Worm (Caenorhabditis elegans) whole organism, late embryonic: ENCODE results near the gene npp-10.

ENCODE experiments used
- C08G9.2 ChIP-seq: sonication (generic microtip); optimal IDR thresholded peaks from 2 replicates; lab custom pipeline; 2016; ENCODE audit warnings: mild to moderate bottlenecking, missing genetic modification characterization, moderate library complexity, missing compliant biosample characterization
- F13H6.1 ChIP-seq: sonication (generic microtip); optimal IDR thresholded peaks from 2 replicates; lab custom pipeline; 2016; ENCODE audit warnings: missing genetic modification characterization, missing compliant biosample characterization
- T23F11.4 ChIP-seq: fragments of 200-800 bp; sonication (Bioruptor generic); optimal IDR thresholded peaks from 2 replicates; lab custom pipeline; 2018; ENCODE audit warnings: mild to moderate bottlenecking, missing genetic modification characterization, missing compliant biosample characterization
- Y22D7AL.16 ChIP-seq: sonication (generic microtip); optimal IDR thresholded peaks from 2 replicates; lab custom pipeline; 2016; ENCODE audit warnings: missing genetic modification characterization, missing compliant biosample characterization
- ahr-1 ChIP-seq: sonication (generic microtip); optimal IDR thresholded peaks from 2 replicates; lab custom pipeline; 2016; ENCODE audit warnings: missing genetic modification characterization, missing compliant biosample characterization
- ceh-14 ChIP-seq: sonication (generic microtip); optimal IDR thresholded peaks from 2 replicates; lab custom pipeline; 2016; ENCODE audit warnings: missing genotype, missing genetic modification characterization, missing compliant biosample characterization
- ceh-18 ChIP-seq: sonication (generic microtip); optimal IDR thresholded peaks from 2 replicates; lab custom pipeline; 2016; ENCODE audit warnings: missing genetic modification characterization, missing compliant biosample characterization
- ceh-19 ChIP-seq: fragments of 200-800 bp; sonication (Bioruptor generic); optimal IDR thresholded peaks from 2 replicates; lab custom pipeline; 2018; ENCODE audit warnings: mild to moderate bottlenecking, missing genetic modification characterization, missing compliant biosample characterization
- ceh-2 ChIP-seq: sonication (generic microtip); optimal IDR thresholded peaks from 2 replicates; lab custom pipeline; 2016; ENCODE audit warnings: missing genotype, missing genetic modification characterization, missing compliant biosample characterization
- ceh-22 ChIP-seq: sonication (generic microtip); optimal IDR thresholded peaks from 2 replicates; lab custom pipeline; 2017; ENCODE audit warnings: missing biosample characterization, missing genetic modification characterization
- ceh-31 ChIP-seq: sonication (generic microtip); optimal IDR thresholded peaks from 2 replicates; lab custom pipeline; 2016; ENCODE audit warnings: missing genetic modification characterization, missing compliant biosample characterization
- ceh-34 ChIP-seq: sonication (generic microtip); optimal IDR thresholded peaks from 2 replicates; lab custom pipeline; 2016; ENCODE audit warnings: mild to moderate bottlenecking, missing genetic modification characterization, missing compliant biosample characterization
- ceh-45 ChIP-seq: fragments of 200-800 bp; sonication (Bioruptor generic); IDR thresholded peaks from 2 replicates; pipeline ENCODE4 v1.3.6; 2022; ENCODE audit warnings: missing genetic modification reagents, missing genetic modification characterization, missing compliant biosample characterization
- ceh-48 ChIP-seq: sonication (generic microtip); optimal IDR thresholded peaks from 2 replicates; lab custom pipeline; 2016; ENCODE audit warnings: missing genetic modification characterization, inconsistent platforms, missing compliant biosample characterization
- ceh-6 ChIP-seq: fragments of 200-800 bp; sonication (Bioruptor generic); optimal IDR thresholded peaks from 2 replicates; lab custom pipeline; 2018; ENCODE audit warnings: mild to moderate bottlenecking, missing genetic modification characterization, missing compliant biosample characterization
- che-1 ChIP-seq: sonication (generic microtip); optimal IDR thresholded peaks from 2 replicates; lab custom pipeline; 2016; ENCODE audit warnings: mild to moderate bottlenecking, missing genetic modification characterization, missing compliant biosample characterization
- elt-2 ChIP-seq: sonication (generic microtip); optimal IDR thresholded peaks from 2 replicates; lab custom pipeline; 2016; ENCODE audit warnings: missing genetic modification reagents, missing genetic modification characterization, missing compliant biosample characterization
- ets-4 ChIP-seq: sonication (generic microtip); optimal IDR thresholded peaks from 2 replicates; lab custom pipeline; 2016; ENCODE audit warnings: missing genetic modification characterization, missing compliant biosample characterization
- fax-1 ChIP-seq: sonication (generic microtip); optimal IDR thresholded peaks from 2 replicates; lab custom pipeline; 2016; ENCODE audit warnings: missing genotype, missing genetic modification characterization, missing compliant biosample characterization
- fkh-6 ChIP-seq: sonication (generic microtip); optimal IDR thresholded peaks from 2 replicates; lab custom pipeline; 2016; ENCODE audit warnings: missing genetic modification characterization, missing compliant biosample characterization
- hlh-13 ChIP-seq: fragments of 200-800 bp; sonication (Bioruptor generic); optimal IDR thresholded peaks from 2 replicates; lab custom pipeline; 2018; ENCODE audit warnings: mild to moderate bottlenecking, missing genetic modification characterization, missing compliant biosample characterization
- hlh-6 ChIP-seq: sonication (generic microtip); optimal IDR thresholded peaks from 2 replicates; lab custom pipeline; 2016; ENCODE audit warnings: missing genotype, missing genetic modification characterization, missing compliant biosample characterization
- hlh-8 ChIP-seq: sonication (generic microtip); optimal IDR thresholded peaks from 2 replicates; lab custom pipeline; 2016; ENCODE audit warnings: missing genotype, missing genetic modification characterization, missing compliant biosample characterization
- lim-6 ChIP-seq: sonication (generic microtip); optimal IDR thresholded peaks from 2 replicates; lab custom pipeline; 2016; ENCODE audit warnings: missing genetic modification characterization, missing compliant biosample characterization
- mec-3 ChIP-seq: sonication (generic microtip); optimal IDR thresholded peaks from 2 replicates; lab custom pipeline; 2016; ENCODE audit warnings: borderline replicate concordance, missing genetic modification characterization, missing compliant biosample characterization
- npax-4 ChIP-seq: sonication (generic microtip); optimal IDR thresholded peaks from 2 replicates; lab custom pipeline; 2016; ENCODE audit warnings: missing genetic modification characterization, missing compliant biosample characterization
- pax-1 ChIP-seq: fragments of 150-350 bp; optimal IDR thresholded peaks from 2 replicates; lab custom pipeline; 2014; ENCODE audit warnings: missing biosample characterization, missing genetic modification characterization
- pha-4 ChIP-seq: fragments of 150-350 bp; optimal IDR thresholded peaks from 2 replicates; lab custom pipeline; 2018; ENCODE audit warnings: missing biosample characterization, missing genetic modification reagents, missing genetic modification characterization
- ref-2 ChIP-seq: sonication (generic microtip); optimal IDR thresholded peaks from 2 replicates; lab custom pipeline; 2016; ENCODE audit warnings: missing genetic modification characterization, missing compliant biosample characterization
- rnt-1 ChIP-seq: sonication (generic microtip); optimal IDR thresholded peaks from 2 replicates; lab custom pipeline; 2016; ENCODE audit warnings: missing genetic modification characterization, missing compliant biosample characterization
- sdc-2 ChIP-seq: sonication (generic microtip); optimal IDR thresholded peaks from 2 replicates; lab custom pipeline; 2016; ENCODE audit warnings: missing genotype, missing genetic modification characterization, missing compliant biosample characterization
- sox-2 ChIP-seq: fragments of 200-800 bp; sonication (Bioruptor generic); IDR thresholded peaks from 2 replicates; pipeline ENCODE4 v1.3.6; 2022; ENCODE audit warnings: missing genetic modification reagents, missing genetic modification characterization, missing compliant biosample characterization
- tbx-2 ChIP-seq: sonication (generic microtip); optimal IDR thresholded peaks from 2 replicates; lab custom pipeline; 2016; ENCODE audit warnings: missing genetic modification characterization, missing compliant biosample characterization
- tbx-7 ChIP-seq: sonication (generic microtip); optimal IDR thresholded peaks from 2 replicates; lab custom pipeline; 2016; ENCODE audit warnings: missing genotype, missing genetic modification characterization, missing compliant biosample characterization
- unc-42 ChIP-seq: sonication (generic microtip); optimal IDR thresholded peaks from 2 replicates; lab custom pipeline; 2016; ENCODE audit warnings: missing genotype, missing genetic modification characterization, missing compliant biosample characterization
- unc-86 ChIP-seq: sonication (generic microtip); optimal IDR thresholded peaks from 2 replicates; lab custom pipeline; 2016; ENCODE audit warnings: missing genetic modification characterization, missing compliant biosample characterization
- zip-5 ChIP-seq: sonication (generic microtip); optimal IDR thresholded peaks from 2 replicates; lab custom pipeline; 2016; ENCODE audit warnings: missing genetic modification characterization, missing compliant biosample characterization

The npp-10 gene

DNA sequence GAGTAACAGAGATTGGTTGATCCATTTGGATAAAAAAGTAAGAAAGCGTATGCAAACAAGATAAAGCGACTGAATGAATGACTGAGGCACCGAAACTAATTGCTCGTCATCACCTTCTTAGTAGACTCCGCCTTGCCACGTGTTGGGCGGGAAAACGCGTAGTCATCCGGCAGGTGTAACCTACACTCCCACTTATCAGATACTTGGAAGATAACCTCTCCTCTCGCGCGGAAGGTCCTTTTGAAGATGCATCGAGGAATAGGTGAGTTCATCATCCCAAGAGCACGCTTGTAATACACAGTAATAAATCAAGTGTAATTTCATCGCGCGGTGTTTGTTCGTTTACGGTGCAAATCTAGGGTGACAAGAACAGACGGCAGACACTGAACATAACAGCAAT is 27.5 kb upstream of the npp-10 start, which contains the start of gene tbx-11:
TSS of gene tbx-11 (minus strand) at position 101 of the 400 bp plus-strand sequence.
- TF ChIP-seq Y22D7AL.16 (no peak), ahr-1 (tag; lab: Kevin White, UChicago) (no peak), elt-2 (tag; lab: Kevin White, UChicago) (peak; percentile 57), pax-1 (tag; lab: Kevin White, UChicago) (no peak), rnt-1 (tag; lab: Kevin White, UChicago) (no peak), fkh-6 (tag; lab: Kevin White, UChicago) (no peak), T23F11.4 (GFP tag; lab: Kevin White, UChicago) (no peak)

DNA sequence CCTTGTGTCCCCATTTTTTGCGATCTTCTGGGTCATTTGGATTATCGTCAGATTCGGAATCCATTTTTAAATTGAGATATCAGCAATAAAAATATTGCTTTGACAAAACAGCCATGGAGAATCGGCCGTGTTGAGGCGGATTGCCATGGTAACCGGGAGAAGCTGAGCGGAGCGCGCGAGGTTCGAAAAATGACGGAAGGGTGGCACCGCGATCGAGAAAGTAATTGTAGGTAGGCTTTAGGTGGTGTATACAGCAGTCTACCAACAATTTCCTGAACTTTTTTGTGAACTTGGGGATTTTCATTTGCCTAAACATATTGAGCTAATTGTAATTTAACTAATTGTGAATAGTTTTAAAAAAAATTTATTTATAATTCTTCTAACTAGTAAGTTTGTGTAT is 20.0 kb upstream of the npp-10 start, which contains the start of gene ift-139:
TSS of gene ift-139 (minus strand) at position 101 of the 400 bp plus-strand sequence.
- TF ChIP-seq sdc-2 (no peak), sox-2 (no peak), tbx-7 (tag; lab: Kevin White, UChicago) (no peak), ceh-19 (GFP tag; lab: Kevin White, UChicago) (no peak)

DNA sequence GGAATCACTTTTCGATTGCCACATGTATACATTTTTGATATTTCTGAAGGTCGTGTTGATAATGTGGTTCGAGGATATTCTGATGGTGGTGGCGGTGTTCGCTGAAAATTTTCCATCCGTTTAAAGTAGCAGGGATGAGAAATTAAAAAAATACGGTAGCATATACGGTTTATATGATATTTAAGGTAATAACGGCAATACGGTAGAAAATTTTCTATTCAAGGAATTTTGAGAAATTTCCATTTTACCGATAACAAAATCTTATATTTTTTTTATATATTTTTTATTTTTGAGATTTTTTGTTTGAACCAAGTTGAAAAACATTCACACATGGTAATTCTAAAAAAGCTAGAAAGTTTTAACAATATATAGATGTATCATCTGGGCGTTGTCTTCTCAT is 11.1 kb upstream of the npp-10 start, which contains the start of gene ZK328.6:
TSS of gene ZK328.6 (minus strand) at position 101 of the 400 bp plus-strand sequence.
- TF ChIP-seq ceh-2 (tag; lab: Kevin White, UChicago) (no peak), T23F11.4 (GFP tag; lab: Kevin White, UChicago) (no peak), fkh-6 (tag; lab: Kevin White, UChicago) (no peak), ceh-22 (no peak), F13H6.1 (tag; lab: Kevin White, UChicago) (no peak), pha-4 (no peak), ceh-6 (no peak), unc-42 (tag; lab: Kevin White, UChicago) (no peak), lim-6 (tag; lab: Kevin White, UChicago) (no peak)

DNA sequence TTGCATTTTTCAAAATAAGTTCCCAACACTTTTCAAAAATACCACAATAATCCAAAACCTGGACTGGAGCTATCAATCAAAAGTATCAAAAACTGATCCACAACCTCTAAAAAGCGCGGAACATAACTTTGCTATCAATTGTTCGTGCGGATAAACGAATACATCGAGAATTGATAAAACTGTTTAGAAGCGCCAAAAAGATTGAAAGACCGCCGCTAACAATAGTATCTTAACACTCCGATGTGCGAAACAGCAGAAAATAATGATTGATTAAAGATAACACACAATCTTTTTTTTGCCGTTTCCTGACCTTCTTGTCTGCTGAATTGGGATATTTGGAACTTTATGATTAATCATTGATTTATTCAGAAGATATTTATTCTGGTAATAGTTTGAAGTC is 9.1 kb upstream of the npp-10 start, which contains the start of gene tbx-7:
TSS of gene tbx-7 (minus strand) at position 101 of the 400 bp plus-strand sequence.
- TF ChIP-seq che-1 (no peak), unc-42 (tag; lab: Kevin White, UChicago) (no peak), npax-4 (tag; lab: Kevin White, UChicago) (no peak), hlh-13 (no peak), ceh-45 (GFP tag; lab: Robert Waterston, UW) (no peak), ceh-48 (no peak), ceh-34 (tag; lab: Kevin White, UChicago) (no peak), unc-86 (tag; lab: Kevin White, UChicago) (no peak)
- TF ChIP-seq, all 69 proteins: peak for 0

DNA sequence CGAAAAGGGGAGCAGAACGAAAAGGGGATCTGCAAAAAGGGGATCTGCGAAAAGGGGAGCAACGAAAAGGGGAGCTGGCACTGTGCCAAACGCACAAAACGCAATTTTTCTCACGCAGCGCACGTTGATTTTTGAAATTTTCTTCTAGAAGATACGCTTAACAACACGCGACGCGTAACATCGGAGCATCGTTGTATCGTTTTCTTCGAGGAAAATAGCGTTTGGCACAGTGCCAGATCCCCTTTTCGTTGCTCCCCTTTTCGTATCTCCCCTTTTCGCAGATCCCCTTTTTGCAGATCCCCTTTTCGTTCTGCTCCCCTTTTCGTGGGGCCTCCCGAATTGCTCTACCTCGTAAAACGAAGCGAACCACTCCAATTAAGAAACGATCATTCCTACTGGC is 6.3 kb downstream of the npp-10 start:
- TF ChIP-seq rnt-1 (tag; lab: Kevin White, UChicago) (peak; percentile 48), ref-2 (tag; lab: Kevin White, UChicago) (peak; percentile 73), zip-5 (tag; lab: Kevin White, UChicago) (peak; percentile 3), ceh-14 (peak; percentile 86), mec-3 (peak; percentile 63), F13H6.1 (tag; lab: Kevin White, UChicago) (peak; percentile 50), fax-1 (tag; lab: Kevin White, UChicago) (peak; percentile 62), hlh-6 (tag; lab: Kevin White, UChicago) (peak; percentile 38), hlh-8 (tag; lab: Kevin White, UChicago) (peak; percentile 26), C08G9.2 (tag; lab: Kevin White, UChicago) (peak; percentile 72), unc-42 (tag; lab: Kevin White, UChicago) (peak; percentile 33), ceh-2 (tag; lab: Kevin White, UChicago) (peak; percentile 43), tbx-2 (tag; lab: Kevin White, UChicago) (peak; percentile 76), ceh-18 (tag; lab: Kevin White, UChicago) (peak; percentile 13), ceh-31 (peak; percentile 93), ceh-34 (tag; lab: Kevin White, UChicago) (peak; percentile 3), lim-6 (tag; lab: Kevin White, UChicago) (peak; percentile 69), ets-4 (tag; lab: Kevin White, UChicago) (peak; percentile 85)
